Worm (Caenorhabditis elegans) whole organism, L3 larva: ENCODE data around the gene F13H6.5.

ENCODE experiments used
- R02D3.7 ChIP-seq: fragments of 150-350 bp; optimal IDR thresholded peaks from 2 replicates; lab custom pipeline; 2014; ENCODE audit warnings: missing biosample characterization, missing genetic modification characterization
- ZK546.5 ChIP-seq: sonication (generic microtip); optimal IDR thresholded peaks from 2 replicates; lab custom pipeline; 2017; ENCODE audit warnings: missing biosample characterization, missing genetic modification characterization
- aly-2 ChIP-seq: fragments of 150-350 bp; optimal IDR thresholded peaks from 2 replicates; lab custom pipeline; 2014; ENCODE audit warnings: missing biosample characterization, missing genetic modification characterization
- ama-1 ChIP-seq: fragments of 150-350 bp; optimal IDR thresholded peaks from 2 replicates; lab custom pipeline; 2018
- ceh-16 ChIP-seq: sonication (generic microtip); optimal IDR thresholded peaks from 2 replicates; lab custom pipeline; 2017; ENCODE audit warnings: missing biosample characterization, missing genetic modification characterization
- ceh-9 ChIP-seq: sonication (generic microtip); optimal IDR thresholded peaks from 2 replicates; lab custom pipeline; 2018; ENCODE audit warnings: missing biosample characterization, missing genetic modification characterization
- egl-27 ChIP-seq: sonication (generic microtip); optimal IDR thresholded peaks from 4 replicates; lab custom pipeline; 2017; ENCODE audit warnings: missing biosample characterization, missing genetic modification reagents, missing genetic modification characterization
- egl-5 ChIP-seq: fragments of 150-350 bp; optimal IDR thresholded peaks from 2 replicates; lab custom pipeline; 2017; ENCODE audit warnings: missing biosample characterization, missing genetic modification reagents, missing genetic modification characterization, inconsistent platforms
- elt-1 ChIP-seq: fragments of 150-350 bp; optimal IDR thresholded peaks from 2 replicates; lab custom pipeline; 2014; ENCODE audit warnings: missing biosample characterization, missing genetic modification characterization
- elt-2 ChIP-seq: sonication (generic microtip); optimal IDR thresholded peaks from 2 replicates; lab custom pipeline; 2016; ENCODE audit warnings: missing genetic modification reagents, mild to moderate bottlenecking, missing genetic modification characterization, missing compliant biosample characterization
- elt-3 ChIP-seq, 3 experiments: fragments of 150-350 bp in 1 of 3; sonication (generic microtip) in 2 of 3; optimal IDR thresholded peaks; 2 replicates in 2 of 3; 4 replicates in 1 of 3; lab custom pipeline; 2014 to 2017; ENCODE audit warnings: missing biosample characterization in 3 of 3, missing genetic modification characterization in 3 of 3
- eor-1 ChIP-seq, 2 experiments: fragments of 150-350 bp; optimal IDR thresholded peaks; 2 replicates each; lab custom pipeline; 2014 to 2018; ENCODE audit warnings: missing biosample characterization in 2 of 2, missing genetic modification characterization in 2 of 2
- fkh-10 ChIP-seq: sonication (generic microtip); optimal IDR thresholded peaks from 2 replicates; lab custom pipeline; 2017; ENCODE audit warnings: missing biosample characterization, missing genetic modification reagents, missing genetic modification characterization
- fkh-2 ChIP-seq: fragments of 150-350 bp; optimal IDR thresholded peaks from 2 replicates; lab custom pipeline; 2014; ENCODE audit warnings: missing biosample characterization, missing genetic modification reagents, missing genetic modification characterization
- fos-1 ChIP-seq: fragments of 150-350 bp; optimal IDR thresholded peaks from 2 replicates; lab custom pipeline; 2014; ENCODE audit warnings: missing biosample characterization, missing genetic modification characterization
- hmg-11 ChIP-seq: sonication (generic microtip); optimal IDR thresholded peaks from 2 replicates; lab custom pipeline; 2016; ENCODE audit warnings: missing genetic modification characterization, missing compliant biosample characterization
- jun-1 ChIP-seq: fragments of 150-350 bp; optimal IDR thresholded peaks from 2 replicates; lab custom pipeline; 2014; ENCODE audit warnings: missing biosample characterization, missing genetic modification reagents, missing genetic modification characterization
- lin-15B ChIP-seq: fragments of 150-350 bp; optimal IDR thresholded peaks from 2 replicates; lab custom pipeline; 2014; ENCODE audit warnings: missing biosample characterization, missing genetic modification characterization
- lin-39 ChIP-seq: fragments of 150-350 bp; optimal IDR thresholded peaks from 2 replicates; lab custom pipeline; 2018; ENCODE audit warnings: missing biosample characterization, missing genetic modification reagents, missing genetic modification characterization
- lsy-12 ChIP-seq: sonication (generic microtip); optimal IDR thresholded peaks from 2 replicates; lab custom pipeline; 2016; ENCODE audit warnings: mild to moderate bottlenecking, missing genetic modification characterization, missing compliant biosample characterization
- mdl-1 ChIP-seq: fragments of 150-350 bp; optimal IDR thresholded peaks from 2 replicates; lab custom pipeline; 2014; ENCODE audit warnings: missing biosample characterization, missing genetic modification characterization
- mml-1 ChIP-seq: fragments of 150-350 bp; sonication (generic microtip); optimal IDR thresholded peaks from 3 replicates; lab custom pipeline; 2014; ENCODE audit warnings: missing biosample characterization, missing genetic modification characterization
- nfya-1 ChIP-seq: sonication (generic microtip); optimal IDR thresholded peaks from 2 replicates; lab custom pipeline; 2017; ENCODE audit warnings: missing genetic modification characterization, mild to moderate bottlenecking, missing compliant biosample characterization, antibody characterized with exemption, moderate library complexity; ENCODE audit not compliant: insufficient read depth
- nhr-12 ChIP-seq: fragments of 150-350 bp; optimal IDR thresholded peaks from 2 replicates; lab custom pipeline; 2014; ENCODE audit warnings: missing biosample characterization, missing genetic modification characterization
- nhr-25 ChIP-seq: sonication (generic microtip); optimal IDR thresholded peaks from 2 replicates; lab custom pipeline; 2017; ENCODE audit warnings: missing biosample characterization, missing genetic modification characterization
- nhr-28 ChIP-seq: fragments of 150-350 bp; optimal IDR thresholded peaks from 2 replicates; lab custom pipeline; 2014; ENCODE audit warnings: missing biosample characterization, missing genetic modification characterization
- nhr-43 ChIP-seq: sonication (generic microtip); optimal IDR thresholded peaks from 2 replicates; lab custom pipeline; 2016; ENCODE audit warnings: mild to moderate bottlenecking, missing genetic modification characterization, missing compliant biosample characterization; ENCODE audit not compliant: poor library complexity, severe bottlenecking
- nhr-67 ChIP-seq: fragments of 150-350 bp; optimal IDR thresholded peaks from 2 replicates; lab custom pipeline; 2014; ENCODE audit warnings: missing biosample characterization, missing genetic modification characterization
- nhr-76 ChIP-seq: fragments of 150-350 bp; sonication (generic microtip); optimal IDR thresholded peaks from 5 replicates; lab custom pipeline; 2014; ENCODE audit warnings: missing biosample characterization, missing genetic modification characterization
- nhr-77 ChIP-seq: fragments of 150-350 bp; optimal IDR thresholded peaks from 2 replicates; lab custom pipeline; 2014; ENCODE audit warnings: missing biosample characterization, missing genetic modification characterization
- pha-4 ChIP-seq: fragments of 150-350 bp; optimal IDR thresholded peaks from 2 replicates; lab custom pipeline; 2014; ENCODE audit warnings: missing biosample characterization, missing genetic modification reagents, missing genetic modification characterization
- pqm-1 ChIP-seq: fragments of 150-350 bp; optimal IDR thresholded peaks from 2 replicates; lab custom pipeline; 2017; ENCODE audit warnings: missing biosample characterization, missing genetic modification characterization, inconsistent platforms
- sea-2 ChIP-seq: fragments of 150-350 bp; sonication (generic microtip); optimal IDR thresholded peaks from 4 replicates; lab custom pipeline; 2014; ENCODE audit warnings: missing biosample characterization, missing genetic modification reagents, missing genetic modification characterization
- skn-1 ChIP-seq: fragments of 150-350 bp; optimal IDR thresholded peaks from 2 replicates; lab custom pipeline; 2014; ENCODE audit warnings: missing biosample characterization, missing genetic modification characterization
- snpc-4 ChIP-seq: fragments of 150-350 bp; optimal IDR thresholded peaks from 2 replicates; lab custom pipeline; 2014; ENCODE audit warnings: missing biosample characterization, missing genetic modification characterization
- unc-39 ChIP-seq: sonication (generic microtip); optimal IDR thresholded peaks from 4 replicates; lab custom pipeline; 2017; ENCODE audit warnings: missing biosample characterization, missing genetic modification characterization
- zag-1 ChIP-seq: fragments of 150-350 bp; optimal IDR thresholded peaks from 2 replicates; lab custom pipeline; 2014; ENCODE audit warnings: missing biosample characterization, missing genetic modification characterization
- ztf-11 ChIP-seq: fragments of 150-350 bp; optimal IDR thresholded peaks from 2 replicates; lab custom pipeline; 2014; ENCODE audit warnings: missing biosample characterization, missing genetic modification characterization
- ztf-4 ChIP-seq: fragments of 150-350 bp; optimal IDR thresholded peaks from 2 replicates; lab custom pipeline; 2014; ENCODE audit warnings: missing biosample characterization, missing genetic modification characterization

The F13H6.5 gene

DNA sequence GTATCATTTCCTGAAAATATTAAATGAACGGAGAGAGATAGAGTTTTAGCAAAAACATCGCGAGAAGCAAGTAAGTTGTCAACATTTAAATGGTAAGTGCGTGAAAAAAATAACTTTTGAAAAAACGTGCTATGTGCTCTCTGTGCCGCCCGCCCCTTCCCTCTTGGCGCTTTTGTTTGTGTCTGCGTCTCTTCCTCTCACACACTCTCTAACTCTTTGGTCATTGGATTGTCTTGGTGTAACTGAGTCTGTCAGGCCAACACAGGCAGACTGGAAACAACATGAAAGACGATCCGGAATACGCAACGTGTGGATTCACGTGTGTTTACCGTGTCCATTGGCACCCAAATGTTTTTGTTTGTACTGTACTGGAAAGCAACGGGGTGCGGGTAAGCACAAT lies 38.6 kb downstream of the F13H6.5 start, which contains the start of gene T28C12.6:
T28C12.6 (minus strand) TSS at position 12 of the 400 bp plus-strand sequence.
- TF ChIP-seq fos-1, result no peak
- no peak for TF ChIP-seq lsy-12 (tag; lab: Kevin White, UChicago)
- TF ChIP-seq hmg-11 (tag; lab: Kevin White, UChicago), result no peak
- TF ChIP-seq ceh-9 (tag; lab: Kevin White, UChicago), result no peak
- no peak for TF ChIP-seq nhr-76 (tag; lab: Kevin White, UChicago)
- TF ChIP-seq lin-39 (tag; lab: Kevin White, UChicago), result no peak
- TF ChIP-seq elt-2 (tag; lab: Kevin White, UChicago), result no peak
- no peak for TF ChIP-seq skn-1 (tag; lab: Kevin White, UChicago)
- no peak for TF ChIP-seq fkh-2
- no peak for TF ChIP-seq ZK546.5 (tag; lab: Kevin White, UChicago)
- TF ChIP-seq R02D3.7, result no peak
- no peak for TF ChIP-seq elt-3 (tag; optimal IDR thresholded peaks at IDR 0.05; lab: Kevin White, UChicago)
- no peak for TF ChIP-seq ceh-16 (tag; lab: Kevin White, UChicago)
- no peak for TF ChIP-seq nhr-25 (tag; lab: Kevin White, UChicago)
- no peak for TF ChIP-seq egl-27 (tag; lab: Kevin White, UChicago)
- no peak for TF ChIP-seq mdl-1 (tag; lab: Kevin White, UChicago)
- TF ChIP-seq nfya-1, result no peak
- no peak for TF ChIP-seq ztf-11
- TF ChIP-seq lin-15B (tag; lab: Kevin White, UChicago), result no peak
- TF ChIP-seq, all 47 proteins: peak for 0

DNA sequence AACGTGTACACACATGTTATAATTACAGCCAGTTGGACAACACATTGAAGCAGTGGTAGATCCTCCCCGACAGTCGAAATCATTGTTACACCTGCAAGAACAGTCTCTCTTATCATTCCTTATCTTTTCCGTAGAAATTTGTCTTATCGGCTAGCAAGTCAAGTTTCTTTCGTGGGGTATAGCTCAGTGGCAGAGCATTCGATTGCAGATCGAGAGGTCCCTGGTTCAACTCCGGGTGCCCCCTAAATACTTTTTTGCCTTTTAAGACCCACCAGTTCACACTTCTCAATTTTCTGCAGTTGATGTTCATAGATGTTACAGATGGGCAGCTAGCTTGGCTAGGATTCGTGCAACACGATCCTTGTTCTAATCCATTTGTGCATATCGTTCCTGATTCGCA lies 39.5 kb downstream of the F13H6.5 start:
- TF ChIP-seq ztf-11 (no peak), snpc-4 (no peak), nhr-43 (tag; lab: Kevin White, UChicago) (peak; percentile 35), elt-2 (tag; lab: Kevin White, UChicago) (peak; percentile 57), pqm-1 (tag; lab: Kevin White, UChicago) (no peak), lin-15B (tag; lab: Kevin White, UChicago) (no peak)

DNA sequence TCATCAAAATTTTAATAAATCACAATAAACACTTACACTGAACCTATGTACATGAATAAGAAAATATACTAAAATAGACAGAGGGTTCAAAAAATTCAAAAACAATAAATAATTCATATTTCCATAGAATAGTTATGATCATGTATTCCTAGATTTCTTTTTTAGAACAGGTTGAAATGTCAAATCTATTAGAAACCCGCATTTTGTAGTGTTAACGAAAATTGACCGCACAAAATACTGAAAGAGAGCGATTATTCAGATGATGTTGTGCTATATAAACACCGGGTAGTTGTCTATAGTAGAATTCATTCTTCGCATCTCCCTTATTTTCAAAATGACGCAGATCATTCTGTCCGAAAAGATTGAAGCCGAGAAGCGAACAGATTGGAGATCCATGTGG lies 43.1 kb downstream of the F13H6.5 start, which contains the start of gene T28C12.1:
T28C12.1 (plus strand) TSS at position 301 of the 400 bp plus-strand sequence.
- no peak for TF ChIP-seq ceh-16 (tag; lab: Kevin White, UChicago)
- no peak for TF ChIP-seq fkh-10 (GFP tag; lab: Kevin White, UChicago)
- no peak for TF ChIP-seq lsy-12 (tag; lab: Kevin White, UChicago)
- TF ChIP-seq elt-1 (tag; lab: Kevin White, UChicago), result no peak
- TF ChIP-seq pha-4 (tag; lab: Kevin White, UChicago), result no peak
- no peak for TF ChIP-seq mml-1 (tag; lab: Kevin White, UChicago)
- TF ChIP-seq egl-5 (tag; lab: Kevin White, UChicago), result no peak
- TF ChIP-seq skn-1 (tag; lab: Kevin White, UChicago), result no peak
- no peak for TF ChIP-seq ama-1 (lab: Kevin White, UChicago)
- TF ChIP-seq sea-2, result no peak
- no peak for TF ChIP-seq aly-2 (tag; lab: Kevin White, UChicago)
- no peak for TF ChIP-seq nhr-77
- no peak for TF ChIP-seq elt-2 (tag; lab: Kevin White, UChicago)
- TF ChIP-seq eor-1 (tag; optimal IDR thresholded peaks at IDR 0.05; lab: Kevin White, UChicago), result no peak
- no peak for TF ChIP-seq jun-1
- TF ChIP-seq nhr-67 (tag; lab: Kevin White, UChicago), result no peak
- TF ChIP-seq nhr-25 (tag; lab: Kevin White, UChicago), result no peak
- no peak for TF ChIP-seq zag-1 (tag; lab: Kevin White, UChicago)
- TF ChIP-seq, all 47 proteins: peak for 0

DNA sequence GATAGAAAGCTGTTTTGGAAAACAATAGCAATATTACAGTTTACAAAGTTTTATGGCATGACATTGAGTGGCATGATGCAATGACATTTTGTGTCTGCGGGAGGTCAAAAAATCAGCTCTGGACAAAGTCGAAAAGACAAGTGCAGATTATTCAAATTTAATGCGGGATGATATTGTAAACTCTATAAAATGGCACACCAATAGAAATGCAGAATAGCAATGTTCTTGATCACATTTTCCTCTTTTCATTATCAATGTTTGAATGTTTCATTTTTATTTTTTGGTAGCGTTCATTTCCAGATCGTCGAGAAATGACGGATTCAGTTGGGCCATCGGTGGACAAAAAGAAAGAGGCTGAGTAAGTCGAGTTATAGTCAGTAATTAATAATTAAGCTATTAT lies 45.8 kb downstream of the F13H6.5 start, which contains the start of gene T28C12.2:
T28C12.2 (plus strand) TSS at position 301 of the 400 bp plus-strand sequence.
- TF ChIP-seq zag-1 (tag; lab: Kevin White, UChicago), result no peak
- no peak for TF ChIP-seq fkh-2
- TF ChIP-seq nhr-12 (tag; lab: Kevin White, UChicago), result no peak
- TF ChIP-seq nhr-25 (tag; lab: Kevin White, UChicago), result no peak
- TF ChIP-seq elt-1 (tag; lab: Kevin White, UChicago), result no peak
- TF ChIP-seq mml-1 (tag; lab: Kevin White, UChicago), result no peak
- TF ChIP-seq ztf-4 (tag; lab: Kevin White, UChicago), result no peak
- TF ChIP-seq egl-27 (tag; lab: Kevin White, UChicago), result no peak
- TF ChIP-seq snpc-4, result no peak
- no peak for TF ChIP-seq fkh-10 (GFP tag; lab: Kevin White, UChicago)
- TF ChIP-seq elt-3 (tag; optimal IDR thresholded peaks at IDR 0.05; lab: Kevin White, UChicago), result no peak
- TF ChIP-seq unc-39 (tag; lab: Kevin White, UChicago), result no peak
- TF ChIP-seq pha-4 (tag; lab: Kevin White, UChicago), result no peak
- no peak for TF ChIP-seq nhr-28 (tag; lab: Kevin White, UChicago)
